Fruit fly (Drosophila melanogaster): Measurements from ENCODE around the gene CG11768.

Gene CG11768

DNA sequence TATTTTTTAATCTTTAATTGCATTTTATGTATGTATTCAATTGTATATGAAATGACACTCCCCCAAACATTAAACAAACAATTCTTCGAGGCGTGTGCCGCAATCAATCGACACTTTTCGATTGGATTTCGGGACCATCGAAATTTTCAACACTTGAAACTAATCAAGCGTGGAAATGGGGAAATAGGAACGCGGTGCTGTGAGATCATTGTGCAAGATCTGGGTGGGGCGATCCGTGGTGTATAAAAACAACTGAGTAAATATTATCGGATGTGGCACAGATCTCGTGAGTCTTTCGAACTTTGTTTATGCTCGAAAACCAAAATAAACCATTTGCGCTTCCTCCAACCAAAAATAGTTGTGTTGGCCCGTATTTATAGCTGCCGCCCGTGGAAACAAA lies 26.8 kb downstream of the CG11768 start:
- TF ChIP-seq usp (GFP tag; optimal IDR thresholded peaks at IDR 0.05): no peak
- TF ChIP-seq Dif (GFP tag; optimal IDR thresholded peaks at IDR 0.05; ENCODE audit: partially characterized antibody): no peak
- no peak for TF ChIP-seq pan (optimal IDR thresholded peaks at IDR 0.05)
- TF ChIP-seq brk (GFP tag; optimal IDR thresholded peaks at IDR 0.05): no peak

DNA sequence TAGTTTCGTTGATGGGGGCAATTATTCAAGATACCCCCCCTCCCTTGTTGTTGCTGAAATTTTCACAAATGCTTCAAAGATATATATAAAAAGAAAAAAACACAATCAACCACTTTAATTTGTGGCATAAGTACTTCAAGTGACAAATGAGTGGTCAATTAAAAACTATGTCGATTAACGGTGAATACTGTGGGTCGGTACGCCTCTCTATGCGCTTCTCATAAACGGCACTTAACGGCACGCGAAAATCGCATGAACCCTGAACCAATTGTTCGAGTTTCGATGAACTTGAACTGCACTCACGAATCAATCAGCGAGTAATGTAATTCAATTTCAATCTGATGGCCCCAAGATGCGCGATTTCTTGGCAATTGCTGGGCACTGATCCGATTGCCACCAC lies 27.9 kb downstream of the CG11768 start:
- no peak for TF ChIP-seq sv (GFP tag; optimal IDR thresholded peaks at IDR 0.05)
- no peak for TF ChIP-seq Hr78 (GFP tag; optimal IDR thresholded peaks at IDR 0.05)
- TF ChIP-seq OdsH (GFP tag; optimal IDR thresholded peaks at IDR 0.05): no peak
- TF ChIP-seq Jra (GFP tag; optimal IDR thresholded peaks at IDR 0.05): no peak
- TF ChIP-seq N (GFP tag; optimal IDR thresholded peaks at IDR 0.05): no peak
- no peak for TF ChIP-seq Mio (GFP tag; optimal IDR thresholded peaks at IDR 0.05)
- no peak for TF ChIP-seq GATAd (GFP tag; optimal IDR thresholded peaks at IDR 0.05)
- no peak for TF ChIP-seq CrebA (GFP tag; optimal IDR thresholded peaks at IDR 0.05; ENCODE audit: borderline replicate concordance)
- no peak for TF ChIP-seq brk (GFP tag; optimal IDR thresholded peaks at IDR 0.05)
- no peak for TF ChIP-seq Abd-B (GFP tag; optimal IDR thresholded peaks at IDR 0.05)
- TF ChIP-seq woc (GFP tag; optimal IDR thresholded peaks at IDR 0.05): no peak

DNA sequence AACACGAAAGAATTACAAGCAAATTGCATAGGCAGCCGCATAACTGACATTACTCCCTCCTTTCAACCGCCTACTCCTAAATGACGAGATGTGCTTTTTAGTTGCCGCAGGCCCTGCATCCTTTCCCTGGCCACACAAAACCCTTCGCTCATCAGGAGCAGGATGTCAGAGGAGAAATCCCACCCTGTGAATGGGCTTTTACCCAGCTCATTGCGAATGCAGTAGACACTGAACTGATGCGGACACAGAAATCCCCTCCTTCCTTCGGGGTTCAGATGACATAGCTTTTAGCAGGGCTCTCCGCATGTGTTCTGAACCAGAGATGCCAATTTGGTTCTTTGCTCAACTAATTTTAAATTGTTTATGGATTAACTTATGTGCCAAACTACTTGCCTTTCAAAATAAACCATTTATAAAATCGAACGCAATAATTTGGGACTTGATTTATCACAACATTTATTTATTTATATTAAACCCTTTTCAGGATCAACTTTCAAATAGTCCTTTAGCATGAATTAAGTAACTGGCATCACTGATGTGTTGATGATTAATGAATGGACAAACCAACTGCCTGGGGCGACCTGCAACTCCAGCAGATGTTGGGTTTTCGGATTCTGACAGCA lies 28.7 kb downstream of the CG11768 start:
- peak; percentile 25 for TF ChIP-seq OdsH (GFP tag; optimal IDR thresholded peaks at IDR 0.05)
- peak; percentile 42 for TF ChIP-seq rgr (GFP tag; optimal IDR thresholded peaks at IDR 0.05)
- no peak for TF ChIP-seq N (GFP tag; optimal IDR thresholded peaks at IDR 0.05)
- peak; percentile 20 for TF ChIP-seq HLH106 (tag; optimal IDR thresholded peaks at IDR 0.05)
- no peak for TF ChIP-seq lola (GFP tag; optimal IDR thresholded peaks at IDR 0.05)
- peak; percentile 1 for TF ChIP-seq ey (GFP tag; optimal IDR thresholded peaks at IDR 0.05)
- TF ChIP-seq fru (GFP tag; optimal IDR thresholded peaks at IDR 0.05): peak; percentile 65
- no peak for TF ChIP-seq tai (GFP tag; optimal IDR thresholded peaks at IDR 0.05)
- TF ChIP-seq Mio (GFP tag; optimal IDR thresholded peaks at IDR 0.05): no peak
- TF ChIP-seq woc (GFP tag; optimal IDR thresholded peaks at IDR 0.05): peak; percentile 36
- peak in 1 of 2 experiments; percentile 35 for TF ChIP-seq foxo (GFP tag; optimal IDR thresholded peaks at IDR 0.05)
- no peak for TF ChIP-seq Hnf4 (GFP tag; optimal IDR thresholded peaks at IDR 0.05)
- peak; percentile 10 for TF ChIP-seq psq (GFP tag; optimal IDR thresholded peaks at IDR 0.05)
- no peak for TF ChIP-seq dmrt93B (GFP tag; optimal IDR thresholded peaks at IDR 0.05)
- peak; percentile 40 for TF ChIP-seq Sp1 (GFP tag; optimal IDR thresholded peaks at IDR 0.05)
- peak; percentile 45 for TF ChIP-seq h (GFP tag; optimal IDR thresholded peaks at IDR 0.05)

DNA sequence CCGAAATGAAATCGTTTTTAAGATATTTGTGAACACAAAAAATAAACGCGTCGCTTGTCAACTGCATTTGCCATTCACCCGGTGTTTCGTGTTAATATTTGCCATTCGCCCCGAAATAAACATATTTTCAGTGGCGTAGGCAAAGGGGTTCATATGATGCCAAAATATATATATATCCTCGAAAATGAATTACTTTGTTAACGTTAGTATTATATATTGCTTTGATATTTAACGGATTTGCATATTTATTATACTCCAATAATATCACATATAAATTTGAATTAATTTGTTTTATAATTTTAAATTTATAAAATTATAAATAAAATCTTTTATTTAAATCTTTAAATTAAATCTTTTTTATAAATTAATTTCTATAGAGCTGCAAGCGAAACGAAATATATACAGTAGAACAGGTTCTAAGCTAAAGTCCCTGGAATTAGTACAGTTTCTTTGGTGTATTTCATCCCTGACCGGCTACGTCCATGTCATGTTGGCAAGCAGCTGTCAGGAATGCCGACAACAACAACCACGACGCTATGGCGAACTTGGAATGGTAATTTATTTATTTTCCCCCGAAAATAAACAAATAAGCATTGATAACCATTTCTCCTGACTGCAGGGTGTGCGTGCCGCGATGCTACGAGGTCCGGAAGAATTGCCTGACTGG lies 36.3 kb downstream of the CG11768 start, which contains the start of the genes M1BP and CG8202:
TSS of gene M1BP (minus strand) at position 102 of the 667 bp plus-strand sequence.
TSS of gene CG8202 (plus strand) at position 495 of the 667 bp plus-strand sequence.
- no peak for TF ChIP-seq Hr78 (GFP tag; optimal IDR thresholded peaks at IDR 0.05)
- TF ChIP-seq OdsH (GFP tag; optimal IDR thresholded peaks at IDR 0.05): peak; percentile 83
- TF ChIP-seq dl (GFP tag; optimal IDR thresholded peaks at IDR 0.05; ENCODE audit: insufficient read depth in 1 of 2, partially characterized antibody in 2 of 2): no peak
- TF ChIP-seq Vsx2 (GFP tag; optimal IDR thresholded peaks at IDR 0.05; ENCODE audit: partially characterized antibody): no peak
- TF ChIP-seq woc (GFP tag; optimal IDR thresholded peaks at IDR 0.05): peak; percentile 63
- peak; percentile 92 for TF ChIP-seq Sp1 (GFP tag; optimal IDR thresholded peaks at IDR 0.05)
- no peak for TF ChIP-seq Rel (GFP tag; optimal IDR thresholded peaks at IDR 0.05)
- peak; percentile 65 for TF ChIP-seq Rel (tag; optimal IDR thresholded peaks at IDR 0.05)
- peak; percentile 64 for TF ChIP-seq br (GFP tag; optimal IDR thresholded peaks at IDR 0.05)
- no peak for TF ChIP-seq pan (optimal IDR thresholded peaks at IDR 0.05)
- peak; percentile 58 for TF ChIP-seq Hr83 (GFP tag; optimal IDR thresholded peaks at IDR 0.05; ENCODE audit: poor library complexity, severe bottlenecking)
- peak; percentile 87 for TF ChIP-seq dmrt93B (GFP tag; optimal IDR thresholded peaks at IDR 0.05)
- TF ChIP-seq sv (GFP tag; optimal IDR thresholded peaks at IDR 0.05): peak; percentile 44
- peak; percentile 59 for TF ChIP-seq ey (GFP tag; optimal IDR thresholded peaks at IDR 0.05)
- peak; percentile 35 for TF ChIP-seq dsf (GFP tag; optimal IDR thresholded peaks at IDR 0.05; ENCODE audit: borderline replicate concordance)
- peak; percentile 86 for TF ChIP-seq rgr (GFP tag; optimal IDR thresholded peaks at IDR 0.05)
- no peak for TF ChIP-seq CG32264 (GFP tag; optimal IDR thresholded peaks at IDR 0.05)
- peak; percentile 91 for TF ChIP-seq HLH106 (tag; optimal IDR thresholded peaks at IDR 0.05)
- TF ChIP-seq foxo (GFP tag; optimal IDR thresholded peaks at IDR 0.05): peak in 1 of 2 experiments; percentile 89
- TF ChIP-seq h (GFP tag; optimal IDR thresholded peaks at IDR 0.05): peak; percentile 74
- peak; percentile 44 for TF ChIP-seq Mio (GFP tag; optimal IDR thresholded peaks at IDR 0.05)
- peak; percentile 75 for TF ChIP-seq fru (GFP tag; optimal IDR thresholded peaks at IDR 0.05)
- TF ChIP-seq brk (GFP tag; optimal IDR thresholded peaks at IDR 0.05): no peak
- TF ChIP-seq Dif (GFP tag; optimal IDR thresholded peaks at IDR 0.05; ENCODE audit: partially characterized antibody): no peak
- TF ChIP-seq Dfd (GFP tag; optimal IDR thresholded peaks at IDR 0.05): no peak
- TF ChIP-seq jim (GFP tag; optimal IDR thresholded peaks at IDR 0.05): peak; percentile 32
- peak; percentile 44 for TF ChIP-seq Jra (GFP tag; optimal IDR thresholded peaks at IDR 0.05)
- peak; percentile 78 for TF ChIP-seq CG9705 (GFP tag; optimal IDR thresholded peaks at IDR 0.05)
- peak; percentile 88 for TF ChIP-seq psq (GFP tag; optimal IDR thresholded peaks at IDR 0.05)
- no peak for TF ChIP-seq lola (GFP tag; optimal IDR thresholded peaks at IDR 0.05)
- TF ChIP-seq GATAd (GFP tag; optimal IDR thresholded peaks at IDR 0.05): no peak
- TF ChIP-seq CrebA (GFP tag; optimal IDR thresholded peaks at IDR 0.05; ENCODE audit: borderline replicate concordance): no peak
- peak; percentile 70 for TF ChIP-seq Hnf4 (GFP tag; optimal IDR thresholded peaks at IDR 0.05)
- TF ChIP-seq tai (GFP tag; optimal IDR thresholded peaks at IDR 0.05): no peak
- no peak for TF ChIP-seq Abd-B (GFP tag; optimal IDR thresholded peaks at IDR 0.05)
- no peak for TF ChIP-seq N (GFP tag; optimal IDR thresholded peaks at IDR 0.05)
- peak; percentile 41 for TF ChIP-seq sage (GFP tag; optimal IDR thresholded peaks at IDR 0.05)

Measured in whole organism, wandering third instar larva.